ENCODE assay signal across 1 worm cellular context in genomic region chrX:12869827-12870394, ce11.
TF ChIP-seq lines count a peak whose summit lies in the region.

No protein-coding gene starts in this region.

TF ChIP-seq in whole organism, L1 larva, 84 proteins besides CTCF, POLR2A, EP300 and RAD21 (continued from another document):
- TF ChIP-seq vab-15 (tag; optimal IDR thresholded peaks at IDR 0.05; lab: Kevin White, UChicago) (no peak), elt-2 (tag; optimal IDR thresholded peaks at IDR 0.05; lab: Kevin White, UChicago) (no peak), alr-1 (tag; optimal IDR thresholded peaks at IDR 0.05; lab: Kevin White, UChicago; ENCODE audit: borderline replicate concordance) (no peak), lin-13 (GFP tag; optimal IDR thresholded peaks at IDR 0.05; lab: Kevin White, UChicago) (no peak), dpl-1 (GFP tag; optimal IDR thresholded peaks at IDR 0.05; lab: Kevin White, UChicago) (no peak), unc-62 (GFP tag; optimal IDR thresholded peaks at IDR 0.05; lab: Kevin White, UChicago) (no peak), nhr-85 (tag; lab: Kevin White, UChicago) (peak; percentile 7), nhr-84 (tag; optimal IDR thresholded peaks at IDR 0.05; lab: Kevin White, UChicago) (no peak), nhr-76 (tag; optimal IDR thresholded peaks at IDR 0.05; lab: Kevin White, UChicago) (no peak), mdl-1 (tag; optimal IDR thresholded peaks at IDR 0.05; lab: Kevin White, UChicago) (peak in 1 of 2 experiments; percentile 38), lin-14 (GFP tag; optimal IDR thresholded peaks at IDR 0.05; lab: Kevin White, UChicago) (peak; percentile 78), egl-27 (tag; optimal IDR thresholded peaks at IDR 0.05; lab: Kevin White, UChicago) (no peak), nhr-20 (tag; optimal IDR thresholded peaks at IDR 0.05; lab: Kevin White, UChicago) (peak; percentile 49), lin-39 (tag; optimal IDR thresholded peaks at IDR 0.05; lab: Kevin White, UChicago) (peak; percentile 51), blmp-1 (tag; optimal IDR thresholded peaks at IDR 0.05; lab: Kevin White, UChicago) (no peak), nhr-19 (GFP tag; conservative IDR thresholded peaks at IDR 0.05; lab: Robert Waterston, UW) (peak; percentile 63), ets-5 (GFP tag; IDR thresholded peaks at IDR 0.05; lab: Robert Waterston, UW) (no peak), zip-4 (GFP tag; optimal IDR thresholded peaks at IDR 0.05; lab: Kevin White, UChicago) (no peak), nhr-90 (tag; optimal IDR thresholded peaks at IDR 0.05; lab: Kevin White, UChicago; ENCODE audit: poor library complexity) (no peak), C04F5.9 (tag; optimal IDR thresholded peaks at IDR 0.05; lab: Kevin White, UChicago) (no peak), snu-23 (GFP tag; optimal IDR thresholded peaks at IDR 0.05; lab: Kevin White, UChicago) (peak; percentile 41), nhr-71 (tag; optimal IDR thresholded peaks at IDR 0.05; lab: Kevin White, UChicago) (peak; percentile 85), mep-1 (tag; optimal IDR thresholded peaks at IDR 0.05; lab: Kevin White, UChicago) (no peak), unc-130 (tag; optimal IDR thresholded peaks at IDR 0.05; lab: Kevin White, UChicago) (no peak), ztf-11 (tag; optimal IDR thresholded peaks at IDR 0.05; lab: Kevin White, UChicago) (no peak), zag-1 (tag; optimal IDR thresholded peaks at IDR 0.05; lab: Kevin White, UChicago) (no peak), nhr-47 (tag; optimal IDR thresholded peaks at IDR 0.05; lab: Kevin White, UChicago) (peak; percentile 16), pag-3 (tag; optimal IDR thresholded peaks at IDR 0.05; lab: Kevin White, UChicago; ENCODE audit: borderline replicate concordance, insufficient read depth) (no peak), unc-98 (GFP tag; IDR thresholded peaks at IDR 0.05; lab: Robert Waterston, UW) (no peak; the same call in 1 of the 2 replicates), C34B4.2 (tag; optimal IDR thresholded peaks at IDR 0.05; lab: Kevin White, UChicago) (no peak), ama-1 (optimal IDR thresholded peaks at IDR 0.05; lab: Kevin White, UChicago) (no peak), tbx-2 (tag; optimal IDR thresholded peaks at IDR 0.05; lab: Kevin White, UChicago) (peak; percentile 2), pqm-1 (tag; optimal IDR thresholded peaks at IDR 0.05; lab: Kevin White, UChicago) (no peak), efl-1 (optimal IDR thresholded peaks at IDR 0.05; lab: Kevin White, UChicago) (peak in 1 of 2 experiments; percentile 1), efl-1 (GFP tag; optimal IDR thresholded peaks at IDR 0.05 in 1 of 2; lab: Kevin White, UChicago) (no peak), aly-2 (tag; optimal IDR thresholded peaks at IDR 0.05; lab: Kevin White, UChicago) (no peak), nhr-11 (tag; optimal IDR thresholded peaks at IDR 0.05; lab: Kevin White, UChicago) (no peak), tlp-1 (tag; optimal IDR thresholded peaks at IDR 0.05; lab: Kevin White, UChicago) (peak; percentile 16), skn-1 (tag; optimal IDR thresholded peaks at IDR 0.05; lab: Kevin White, UChicago) (no peak), hpl-2 (GFP tag; optimal IDR thresholded peaks at IDR 0.05; lab: Kevin White, UChicago) (no peak), mef-2 (tag; optimal IDR thresholded peaks at IDR 0.05; lab: Kevin White, UChicago) (no peak), rnt-1 (tag; optimal IDR thresholded peaks at IDR 0.05; lab: Kevin White, UChicago) (peak; percentile 79), dsc-1 (tag; optimal IDR thresholded peaks at IDR 0.05; lab: Kevin White, UChicago) (no peak), jun-1 (tag; optimal IDR thresholded peaks at IDR 0.05; lab: Kevin White, UChicago) (no peak)
TF ChIP-seq in whole organism, L1 larva: peak in this region for 14.
